Worm (Caenorhabditis elegans) whole organism, L1 larva: ENCODE results near the gene Y41D4B.15.

Experiments
- blmp-1 ChIP-seq: fragments of 150-350 bp; optimal IDR thresholded peaks from 2 replicates; lab custom pipeline; 2014; ENCODE audit warnings: missing biosample characterization, missing genetic modification characterization
- ceh-63 ChIP-seq: fragments of 200-800 bp; sonication (Bioruptor generic); optimal IDR thresholded peaks from 2 replicates; lab custom pipeline; 2018; ENCODE audit warnings: mild to moderate bottlenecking, missing genetic modification characterization, missing compliant biosample characterization
- fos-1 ChIP-seq: fragments of 150-350 bp; optimal IDR thresholded peaks from 2 replicates; lab custom pipeline; 2014; ENCODE audit warnings: missing biosample characterization, missing genetic modification characterization
- lin-13 ChIP-seq: fragments of 150-350 bp; optimal IDR thresholded peaks from 2 replicates; lab custom pipeline; 2014; ENCODE audit warnings: missing biosample characterization, missing genetic modification reagents, missing genetic modification characterization
- sox-4 ChIP-seq: sonication (generic microtip); optimal IDR thresholded peaks from 2 replicates; lab custom pipeline; 2016; ENCODE audit warnings: missing genetic modification characterization, missing compliant biosample characterization
- vab-15 ChIP-seq: sonication (generic microtip); optimal IDR thresholded peaks from 2 replicates; lab custom pipeline; 2017; ENCODE audit warnings: missing genotype, mild to moderate bottlenecking, missing genetic modification characterization, missing compliant biosample characterization

- no peak for TF ChIP-seq lin-13
- no peak for TF ChIP-seq sox-4 (tag; lab: Kevin White, UChicago)
- no peak for TF ChIP-seq blmp-1
- TF ChIP-seq fos-1 (tag; lab: Kevin White, UChicago) = no peak
- TF ChIP-seq vab-15 (tag; lab: Kevin White, UChicago) = no peak
- TF ChIP-seq ceh-63 (GFP tag; lab: Kevin White, UChicago) = no peak
Observed at ce11 chrIV:1555021-1555720, 8.7 kb upstream of the Y41D4B.15 start, which contains the start of gene C34H4.1.
